Fruit fly (Drosophila melanogaster): ENCODE results near the gene Mst87F.

Gene Mst87F

DNA sequence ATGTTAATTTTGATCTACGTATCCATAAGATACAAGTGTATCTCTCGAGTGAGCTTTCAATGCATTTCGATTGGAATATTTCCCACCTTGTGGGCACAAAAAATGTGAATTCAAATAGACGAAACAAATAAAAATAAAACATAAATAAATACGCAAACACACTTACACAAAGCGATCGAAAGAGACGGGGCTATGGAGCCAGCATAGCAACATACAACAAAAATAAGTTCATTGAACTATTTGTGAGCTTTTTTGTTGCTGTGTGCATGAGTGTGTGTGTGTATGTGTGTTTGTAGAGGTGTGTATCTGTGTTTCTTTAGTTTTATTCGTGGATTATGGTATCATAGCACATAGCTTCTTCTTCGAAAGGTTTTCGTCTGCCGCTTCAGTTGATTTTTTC lies 7.3 kb downstream of the Mst87F start (continued):
- TF ChIP-seq CG13424 (tag; optimal IDR thresholded peaks at IDR 0.05) (no peak), CG2875 (GFP tag; optimal IDR thresholded peaks at IDR 0.05) (peak; percentile 17), mld (GFP tag; IDR thresholded peaks at IDR 0.05; ENCODE audit: partially characterized antibody) (no peak), CG11398 (GFP tag; optimal IDR thresholded peaks at IDR 0.05) (no peak), Ravus (GFP tag; IDR thresholded peaks at IDR 0.05) (no peak), Asciz (GFP tag; optimal IDR thresholded peaks at IDR 0.05) (peak; percentile 57), Meics (GFP tag; optimal IDR thresholded peaks at IDR 0.05) (no peak), BtbVII (GFP tag; optimal IDR thresholded peaks at IDR 0.05) (no peak), sug (tag; optimal IDR thresholded peaks at IDR 0.05) (no peak), Blimp-1 (GFP tag; optimal IDR thresholded peaks at IDR 0.05) (peak; percentile 56), CG15514 (GFP tag; optimal IDR thresholded peaks at IDR 0.05) (no peak), CrebB (tag; optimal IDR thresholded peaks at IDR 0.05) (no peak), Gsc (GFP tag; IDR thresholded peaks at IDR 0.05) (no peak), CG12391 (tag; optimal IDR thresholded peaks at IDR 0.05) (no peak), CG31388 (GFP tag; optimal IDR thresholded peaks at IDR 0.05) (no peak), CG9932 (GFP tag; IDR thresholded peaks at IDR 0.05) (no peak), h (optimal IDR thresholded peaks at IDR 0.05) (no peak), CG6654 (GFP tag; optimal IDR thresholded peaks at IDR 0.05) (no peak), CG4282 (GFP tag; optimal IDR thresholded peaks at IDR 0.05) (no peak), CG11696 (GFP tag; IDR thresholded peaks at IDR 0.05) (no peak), CG8290 (GFP tag; optimal IDR thresholded peaks at IDR 0.05) (no peak), CG8290 (tag; optimal IDR thresholded peaks at IDR 0.05) (no peak), Camta (GFP tag; optimal IDR thresholded peaks at IDR 0.05) (no peak), D19A (tag; optimal IDR thresholded peaks at IDR 0.05) (peak; percentile 22), oc (tag; optimal IDR thresholded peaks at IDR 0.05) (peak; percentile 8), Usf (GFP tag; optimal IDR thresholded peaks at IDR 0.05) (no peak), CG6683 (GFP tag; optimal IDR thresholded peaks at IDR 0.05) (no peak), tio (GFP tag; optimal IDR thresholded peaks at IDR 0.05) (no peak), CG11504 (tag; optimal IDR thresholded peaks at IDR 0.05) (peak; percentile 68), CG10959 (GFP tag; IDR thresholded peaks at IDR 0.05) (no peak), CG14050 (GFP tag; IDR thresholded peaks at IDR 0.05) (no peak), CG7357 (GFP tag; IDR thresholded peaks at IDR 0.05) (no peak), lmd (GFP tag; IDR thresholded peaks at IDR 0.05) (no peak), CG12071 (GFP tag; optimal IDR thresholded peaks at IDR 0.05) (no peak), CG10267 (tag; optimal IDR thresholded peaks at IDR 0.05) (no peak), pita (GFP tag; optimal IDR thresholded peaks at IDR 0.05) (no peak), HHEX (GFP tag; optimal IDR thresholded peaks at IDR 0.05) (no peak), CG7987 (GFP tag; optimal IDR thresholded peaks at IDR 0.05) (no peak), CG17359 (tag; optimal IDR thresholded peaks at IDR 0.05) (peak; percentile 11), cato (GFP tag; optimal IDR thresholded peaks at IDR 0.05; ENCODE audit: borderline replicate concordance) (no peak), gfzf (GFP tag; optimal IDR thresholded peaks at IDR 0.05) (no peak), Poxn (GFP tag; IDR thresholded peaks at IDR 0.05) (no peak), CG7839 (tag; optimal IDR thresholded peaks at IDR 0.05) (no peak), otp (GFP tag; IDR thresholded peaks at IDR 0.05) (no peak), CG15696 (tag; optimal IDR thresholded peaks at IDR 0.05) (no peak), CG14441 (GFP tag; IDR thresholded peaks at IDR 0.05) (no peak), CG43689 (GFP tag; IDR thresholded peaks at IDR 0.05) (no peak), zfh2 (GFP tag; optimal IDR thresholded peaks at IDR 0.05) (no peak), CG6254 (GFP tag; optimal IDR thresholded peaks at IDR 0.05) (no peak), tap (tag; optimal IDR thresholded peaks at IDR 0.05) (peak; percentile 7), CG17802 (tag; optimal IDR thresholded peaks at IDR 0.05) (no peak), lilli (GFP tag; optimal IDR thresholded peaks at IDR 0.05) (no peak)
